Worm (Caenorhabditis elegans) whole organism, young adult: Measurements from ENCODE around the gene C07H6.9.
A peak's percentile ranks its signal among the peaks of the same experiment; 100 is the strongest.

Source experiments
- B0336.3 ChIP-seq: fragments of 200-800 bp; sonication (Bioruptor generic); IDR thresholded peaks from 2 replicates; pipeline ENCODE4 v1.3.6; 2022; ENCODE audit warnings: missing genetic modification characterization, missing compliant biosample characterization
- C06A6.2 ChIP-seq: fragments of 200-800 bp; sonication (Bioruptor generic); conservative IDR thresholded peaks from 2 replicates; pipeline ENCODE4 v1.3.6; 2022; ENCODE audit warnings: missing genetic modification characterization, missing compliant biosample characterization
- C17E4.6 ChIP-seq: fragments of 200-800 bp; sonication (Bioruptor generic); IDR thresholded peaks from 2 replicates; pipeline ENCODE4 v1.3.6; 2022; ENCODE audit warnings: missing genetic modification reagents, missing genetic modification characterization, missing compliant biosample characterization
- F22D6.2 ChIP-seq: sonication (generic microtip); optimal IDR thresholded peaks from 2 replicates; lab custom pipeline; 2016; ENCODE audit warnings: mild to moderate bottlenecking, missing genetic modification characterization, missing compliant biosample characterization
- F57C9.4 ChIP-seq: sonication (generic microtip); optimal IDR thresholded peaks from 2 replicates; lab custom pipeline; 2017; ENCODE audit warnings: mild to moderate bottlenecking, missing genetic modification characterization, missing compliant biosample characterization
- T26A5.8 ChIP-seq: sonication (generic microtip); optimal IDR thresholded peaks from 2 replicates; lab custom pipeline; 2016; ENCODE audit warnings: missing genetic modification characterization, missing compliant biosample characterization
- Y53F4B.3 ChIP-seq: fragments of 200-800 bp; sonication (Bioruptor generic); IDR thresholded peaks from 2 replicates; pipeline ENCODE4 v1.3.6; 2022; ENCODE audit warnings: missing genetic modification reagents, missing genetic modification characterization, missing compliant biosample characterization
- akir-1 ChIP-seq: fragments of 200-800 bp; sonication (Bioruptor generic); optimal IDR thresholded peaks from 2 replicates; lab custom pipeline; 2018; ENCODE audit warnings: mild to moderate bottlenecking, missing genetic modification characterization, moderate library complexity, missing compliant biosample characterization
- aptf-2 ChIP-seq: fragments of 200-800 bp; sonication (Bioruptor generic); conservative IDR thresholded peaks from 2 replicates; pipeline ENCODE4 v1.3.6; 2022; ENCODE audit warnings: missing genetic modification reagents, missing genetic modification characterization, missing compliant biosample characterization
- attf-5 ChIP-seq: fragments of 200-800 bp; sonication (Bioruptor generic); optimal IDR thresholded peaks from 2 replicates; lab custom pipeline; 2018; ENCODE audit warnings: mild to moderate bottlenecking, missing genetic modification characterization, missing compliant biosample characterization
- bed-2 ChIP-seq: fragments of 200-800 bp; sonication (Bioruptor generic); IDR thresholded peaks from 2 replicates; pipeline ENCODE4 v1.3.6; 2022; ENCODE audit warnings: missing genetic modification reagents, missing genetic modification characterization, missing compliant biosample characterization
- ceh-58 ChIP-seq: fragments of 200-800 bp; sonication (Bioruptor generic); IDR thresholded peaks from 2 replicates; pipeline ENCODE4 v1.3.6; 2022; ENCODE audit warnings: missing genetic modification characterization, missing compliant biosample characterization
- ceh-79 ChIP-seq: sonication (generic microtip); optimal IDR thresholded peaks from 2 replicates; lab custom pipeline; 2017; ENCODE audit warnings: mild to moderate bottlenecking, missing genetic modification characterization, missing compliant biosample characterization
- efl-1 ChIP-seq: fragments of 150-350 bp; optimal IDR thresholded peaks from 2 replicates; lab custom pipeline; 2014; ENCODE audit warnings: missing biosample characterization, missing genetic modification reagents, missing genetic modification characterization
- egl-18 ChIP-seq: fragments of 200-800 bp; sonication (Bioruptor generic); IDR thresholded peaks from 2 replicates; pipeline ENCODE4 v1.3.6; 2022; ENCODE audit warnings: missing genetic modification reagents, missing genetic modification characterization, missing compliant biosample characterization
- egl-44 ChIP-seq: fragments of 200-800 bp; sonication (Bioruptor generic); IDR thresholded peaks from 2 replicates; pipeline ENCODE4 v1.3.6; 2022; ENCODE audit warnings: missing genetic modification reagents, missing genetic modification characterization, missing compliant biosample characterization
- him-1 ChIP-seq: sonication (generic microtip); optimal IDR thresholded peaks from 2 replicates; lab custom pipeline; 2016; ENCODE audit warnings: missing genotype, missing genetic modification reagents, missing genetic modification characterization, missing compliant biosample characterization
- hlh-12 ChIP-seq: sonication (generic microtip); optimal IDR thresholded peaks from 2 replicates; lab custom pipeline; 2016; ENCODE audit warnings: missing genetic modification characterization, missing compliant biosample characterization
- hsf-1 ChIP-seq: fragments of 200-800 bp; sonication (Bioruptor generic); IDR thresholded peaks from 2 replicates; pipeline ENCODE4 v1.3.6; 2022; ENCODE audit warnings: missing genetic modification reagents, missing genetic modification characterization, missing compliant biosample characterization
- let-607 ChIP-seq, 2 experiments: fragments of 200-800 bp in 1 of 2; sonication (Bioruptor generic) in 1 of 2; sonication (generic microtip) in 1 of 2; optimal IDR thresholded peaks; 2 replicates each; lab custom pipeline; 2016 to 2018; ENCODE audit warnings: mild to moderate bottlenecking in 2 of 2, missing compliant biosample characterization in 2 of 2, missing genetic modification characterization in 2 of 2, moderate library complexity in 2 of 2, missing genotype in 1 of 2
- lin-26 ChIP-seq: fragments of 200-800 bp; sonication (Bioruptor generic); IDR thresholded peaks from 2 replicates; pipeline ENCODE4 v1.3.6; 2022; ENCODE audit warnings: missing genetic modification reagents, missing genetic modification characterization, missing compliant biosample characterization
- lin-40 ChIP-seq: sonication (generic microtip); optimal IDR thresholded peaks from 2 replicates; lab custom pipeline; 2016; ENCODE audit warnings: missing genetic modification characterization, mild to moderate bottlenecking, missing compliant biosample characterization, missing genotype, missing genetic modification reagents
- lin-54 ChIP-seq: fragments of 200-800 bp; sonication (Bioruptor generic); optimal IDR thresholded peaks from 2 replicates; lab custom pipeline; 2018; ENCODE audit warnings: mild to moderate bottlenecking, missing genetic modification characterization, missing compliant biosample characterization
- lir-1 ChIP-seq: fragments of 200-800 bp; sonication (Bioruptor generic); conservative IDR thresholded peaks from 2 replicates; pipeline ENCODE4 v1.3.6; 2022; ENCODE audit warnings: missing genetic modification reagents, missing genetic modification characterization, missing compliant biosample characterization
- lsl-1 ChIP-seq: fragments of 200-800 bp; sonication (Bioruptor generic); optimal IDR thresholded peaks from 2 replicates; lab custom pipeline; 2018; ENCODE audit warnings: mild to moderate bottlenecking, missing genetic modification characterization, moderate library complexity, missing compliant biosample characterization
- lsy-27 ChIP-seq: sonication (generic microtip); optimal IDR thresholded peaks from 2 replicates; lab custom pipeline; 2017; ENCODE audit warnings: missing genetic modification characterization, mild to moderate bottlenecking, missing compliant biosample characterization, antibody characterized with exemption, missing genotype, borderline replicate concordance; ENCODE audit not compliant: insufficient read depth
- madf-6 ChIP-seq: fragments of 200-800 bp; sonication (Bioruptor generic); IDR thresholded peaks from 2 replicates; pipeline ENCODE4 v1.3.6; 2022; ENCODE audit warnings: missing genetic modification reagents, missing genetic modification characterization, missing compliant biosample characterization
- madf-8 ChIP-seq: fragments of 200-800 bp; sonication (Bioruptor generic); conservative IDR thresholded peaks from 2 replicates; pipeline ENCODE4 v1.3.6; 2022; ENCODE audit warnings: missing genetic modification reagents, missing genetic modification characterization, missing compliant biosample characterization
- mel-28 ChIP-seq: sonication (generic microtip); optimal IDR thresholded peaks from 2 replicates; lab custom pipeline; 2016; ENCODE audit warnings: borderline replicate concordance, mild to moderate bottlenecking, missing genetic modification characterization, missing compliant biosample characterization
- mes-4 ChIP-seq: sonication (generic microtip); optimal IDR thresholded peaks from 2 replicates; lab custom pipeline; 2016; ENCODE audit warnings: missing genotype, missing genetic modification characterization, missing compliant biosample characterization
- mxl-1 ChIP-seq: sonication (generic microtip); optimal IDR thresholded peaks from 2 replicates; lab custom pipeline; 2016; ENCODE audit warnings: missing genetic modification characterization, missing compliant biosample characterization
- nfya-1 ChIP-seq: sonication (generic microtip); optimal IDR thresholded peaks from 2 replicates; lab custom pipeline; 2017; ENCODE audit warnings: antibody characterized with exemption, missing compliant biosample characterization, missing genetic modification characterization, borderline replicate concordance; ENCODE audit not compliant: insufficient read depth
- nfyb-1 ChIP-seq: fragments of 200-800 bp; sonication (Bioruptor generic); IDR thresholded peaks from 2 replicates; pipeline ENCODE4 v1.3.6; 2022; ENCODE audit warnings: missing genetic modification reagents, missing genetic modification characterization, missing compliant biosample characterization
- nhr-90 ChIP-seq: sonication (generic microtip); optimal IDR thresholded peaks from 2 replicates; lab custom pipeline; 2016; ENCODE audit warnings: missing genotype, mild to moderate bottlenecking, missing genetic modification characterization, missing compliant biosample characterization
- pbrm-1 ChIP-seq: fragments of 200-800 bp; sonication (Bioruptor generic); IDR thresholded peaks from 2 replicates; pipeline ENCODE4 v1.3.6; 2022; ENCODE audit warnings: missing genetic modification reagents, missing genetic modification characterization, missing compliant biosample characterization
- rcor-1 ChIP-seq: fragments of 200-800 bp; sonication (Bioruptor generic); IDR thresholded peaks from 2 replicates; pipeline ENCODE4 v1.3.6; 2022; ENCODE audit warnings: missing genetic modification reagents, missing genetic modification characterization, missing compliant biosample characterization
- rec-8 ChIP-seq, 2 experiments: sonication (generic microtip); optimal IDR thresholded peaks; 2 replicates each; lab custom pipeline; 2016; ENCODE audit warnings: mild to moderate bottlenecking in 2 of 2, missing genetic modification characterization in 2 of 2, missing genetic modification reagents in 2 of 2, missing genotype in 2 of 2, missing biosample characterization in 1 of 2, missing compliant biosample characterization in 1 of 2, moderate library complexity in 1 of 2
- sdz-38 ChIP-seq: sonication (generic microtip); optimal IDR thresholded peaks from 2 replicates; lab custom pipeline; 2016; ENCODE audit warnings: missing genotype, missing genetic modification characterization, missing compliant biosample characterization
- snpc-4 ChIP-seq, 5 experiments: fragments of 150-350 bp in 1 of 5; sonication (generic microtip) in 4 of 5; optimal IDR thresholded peaks; 2 replicates each; lab custom pipeline; 2014 to 2018; ENCODE audit warnings: missing genetic modification characterization in 5 of 5, missing biosample characterization in 3 of 5, antibody characterized with exemption in 2 of 5, mild to moderate bottlenecking in 2 of 5, missing compliant biosample characterization in 2 of 5, missing genotype in 2 of 5, moderate library complexity in 2 of 5, missing genetic modification reagents in 1 of 5
- somi-1 ChIP-seq: fragments of 200-800 bp; sonication (Bioruptor generic); optimal IDR thresholded peaks from 2 replicates; lab custom pipeline; 2018; ENCODE audit warnings: mild to moderate bottlenecking, missing genetic modification characterization, missing compliant biosample characterization
- sptf-2 ChIP-seq: fragments of 200-800 bp; sonication (Bioruptor generic); optimal IDR thresholded peaks from 2 replicates; lab custom pipeline; 2018; ENCODE audit warnings: mild to moderate bottlenecking, missing genetic modification characterization, missing compliant biosample characterization
- tbp1 ChIP-seq: fragments of 200-800 bp; sonication (Bioruptor generic); optimal IDR thresholded peaks from 2 replicates; lab custom pipeline; 2018; ENCODE audit warnings: mild to moderate bottlenecking, missing genetic modification characterization, missing compliant biosample characterization
- unc-62 ChIP-seq: fragments of 150-350 bp; optimal IDR thresholded peaks from 2 replicates; lab custom pipeline; 2014; ENCODE audit warnings: missing biosample characterization, missing genetic modification reagents, missing genetic modification characterization
- ztf-22 ChIP-seq: fragments of 200-800 bp; sonication (Bioruptor generic); optimal IDR thresholded peaks from 2 replicates; lab custom pipeline; 2018; ENCODE audit warnings: mild to moderate bottlenecking, missing genetic modification characterization, moderate library complexity, missing compliant biosample characterization
- ztf-25 ChIP-seq: fragments of 200-800 bp; sonication (Bioruptor generic); IDR thresholded peaks from 2 replicates; pipeline ENCODE4 v1.3.6; 2022; ENCODE audit warnings: missing genetic modification reagents, missing genetic modification characterization, missing compliant biosample characterization
- ztf-26 ChIP-seq: sonication (generic microtip); optimal IDR thresholded peaks from 2 replicates; lab custom pipeline; 2017; ENCODE audit warnings: missing genetic modification characterization, missing compliant biosample characterization
- ztf-28 ChIP-seq: fragments of 200-800 bp; sonication (Bioruptor generic); IDR thresholded peaks from 2 replicates; pipeline ENCODE4 v1.3.6; 2022; ENCODE audit warnings: missing genetic modification reagents, missing genetic modification characterization, missing compliant biosample characterization

C07H6.9 gene

DNA sequence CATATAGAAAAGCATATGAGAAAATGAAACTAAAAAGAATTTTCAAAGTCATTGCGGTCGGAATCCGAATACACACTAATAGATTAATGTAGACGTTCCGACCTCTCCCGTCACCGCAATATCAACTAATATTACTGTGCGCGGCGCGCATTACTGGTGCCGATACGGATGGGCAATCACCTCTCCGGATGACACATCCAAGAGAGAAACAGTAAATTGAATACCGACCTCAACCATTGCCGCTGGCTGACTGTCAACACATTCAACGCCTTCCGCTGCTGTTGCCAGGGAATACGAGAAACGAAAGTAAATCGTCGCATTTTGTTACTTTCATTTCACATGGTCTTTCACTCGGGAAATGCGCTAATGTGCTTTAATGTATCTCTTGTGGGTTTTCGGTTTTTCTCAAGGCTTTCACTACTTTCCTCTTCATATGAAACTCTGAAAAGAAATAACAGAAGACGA is 4.4 kb downstream of the C07H6.9 start (continued):
- TF ChIP-seq attf-5 (peak; percentile 11), B0336.3 (GFP tag; lab: Robert Waterston, UW) (peak; percentile 90), nfya-1 (tag; lab: Kevin White, UChicago) (no peak), akir-1 (no peak), unc-62 (GFP tag; lab: Kevin White, UChicago) (no peak), efl-1 (GFP tag; lab: Kevin White, UChicago) (no peak), ztf-25 (peak; percentile 54; the same call in 1 of the 2 replicates), bed-2 (GFP tag; lab: Robert Waterston, UW) (no peak), ceh-58 (GFP tag; lab: Robert Waterston, UW) (peak; percentile 90; the same call in 1 of the 2 replicates), hlh-12 (tag; lab: Kevin White, UChicago) (peak; percentile 44), ceh-79 (peak; percentile 94), lin-54 (peak; percentile 45), F57C9.4 (tag; lab: Kevin White, UChicago) (no peak), T26A5.8 (tag; lab: Kevin White, UChicago) (peak; percentile 41), ztf-22 (GFP tag; lab: Kevin White, UChicago) (no peak), sdz-38 (tag; lab: Kevin White, UChicago) (no peak), madf-6 (GFP tag; lab: Robert Waterston, UW) (peak; percentile 82), mxl-1 (tag; lab: Kevin White, UChicago) (no peak), F22D6.2 (tag; lab: Kevin White, UChicago) (no peak), ztf-26 (tag; lab: Kevin White, UChicago) (no peak), lsl-1 (peak; percentile 6), ztf-28 (GFP tag; lab: Robert Waterston, UW) (no peak), him-1 (peak; percentile 52), egl-44 (GFP tag; lab: Robert Waterston, UW) (no peak), let-607 (tag; optimal IDR thresholded peaks at IDR 0.05; lab: Kevin White, UChicago) (no peak), Y53F4B.3 (GFP tag; lab: Robert Waterston, UW) (no peak), hsf-1 (GFP tag; lab: Robert Waterston, UW) (peak; percentile 70), rcor-1 (GFP tag; lab: Robert Waterston, UW) (peak; percentile 51; the same call in 1 of the 2 replicates), pbrm-1 (GFP tag; lab: Robert Waterston, UW) (peak; percentile 27; the same call in 1 of the 2 replicates), aptf-2 (no peak), tbp1 (GFP tag; lab: Kevin White, UChicago) (peak; percentile 43), nhr-90 (tag; lab: Kevin White, UChicago) (no peak), lin-40 (tag; lab: Kevin White, UChicago) (peak; percentile 14), somi-1 (GFP tag; lab: Kevin White, UChicago) (peak; percentile 47), C17E4.6 (GFP tag; lab: Robert Waterston, UW) (peak; percentile 21; the same call in 1 of the 2 replicates), madf-8 (GFP tag; lab: Robert Waterston, UW) (no peak; the same call in 1 of the 2 replicates), nfyb-1 (GFP tag; lab: Robert Waterston, UW) (peak; percentile 68; the same call in 1 of the 2 replicates), lir-1 (GFP tag; lab: Robert Waterston, UW) (no peak; the same call in 1 of the 2 replicates), snpc-4 (GFP tag; optimal IDR thresholded peaks at IDR 0.05; lab: Kevin White, UChicago) (no peak), snpc-4 (tag; optimal IDR thresholded peaks at IDR 0.05; lab: Kevin White, UChicago) (peak in 1 of 4 experiments; percentile 38), mes-4 (tag; lab: Kevin White, UChicago) (no peak), egl-18 (GFP tag; lab: Robert Waterston, UW) (peak; percentile 66; the same call in 1 of the 2 replicates), lin-26 (no peak; the same call in 1 of the 2 replicates), sptf-2 (GFP tag; lab: Kevin White, UChicago) (no peak), mel-28 (tag; lab: Kevin White, UChicago) (no peak), rec-8 (tag; optimal IDR thresholded peaks at IDR 0.05; lab: Kevin White, UChicago) (peak; percentile 6 to 50), lsy-27 (tag; lab: Kevin White, UChicago) (no peak), C06A6.2 (no peak)
